Worm (Caenorhabditis elegans): ENCODE results near the gene C17A2.7.

DNA sequence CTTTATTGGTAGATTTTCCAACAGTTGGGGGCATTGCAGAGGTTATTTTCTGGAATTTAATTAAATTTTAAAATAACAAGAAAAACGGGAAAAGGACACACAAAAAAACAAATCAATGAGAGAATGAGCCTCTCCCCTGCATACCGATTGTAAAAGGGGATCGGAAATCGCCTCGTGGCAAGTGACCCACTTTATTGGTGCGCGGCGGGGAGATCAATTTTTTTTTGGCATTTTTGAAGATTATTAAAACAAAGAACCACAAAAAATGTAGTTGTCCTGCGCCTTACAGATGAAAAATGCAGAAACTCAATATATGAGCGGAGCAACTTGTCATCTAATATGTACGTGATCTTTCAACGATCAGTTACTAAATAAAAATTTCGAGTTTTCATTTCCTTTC lies 22.0 kb downstream of the C17A2.7 start, which contains the start of gene F54D10.7:
- TF ChIP-seq him-1 (tag; optimal IDR thresholded peaks at IDR 0.05) (no peak), dao-5 (tag; optimal IDR thresholded peaks at IDR 0.05) (no peak), W03F9.2 (tag; optimal IDR thresholded peaks at IDR 0.05) (no peak)
